Fruit fly (Drosophila melanogaster): ENCODE results near the gene CG44002.

CG44002 gene

dm6 chr2L:3152696-3153613, 17.9 kb downstream of the CG44002 start (continued):
- TF ChIP-seq chm (GFP tag; IDR thresholded peaks at IDR 0.05) (peak; percentile 98), ems (GFP tag; optimal IDR thresholded peaks at IDR 0.05) (peak; percentile 95), ash1 (GFP tag; optimal IDR thresholded peaks at IDR 0.05) (no peak), CG12942 (GFP tag; optimal IDR thresholded peaks at IDR 0.05) (peak; percentile 90), prd (optimal IDR thresholded peaks at IDR 0.05) (no peak), prd (GFP tag; IDR thresholded peaks at IDR 0.05) (peak; percentile 95), Ssrp (tag; optimal IDR thresholded peaks at IDR 0.05) (peak; percentile 96), CG3407 (GFP tag; optimal IDR thresholded peaks at IDR 0.05) (peak; percentile 95), Lhr (GFP tag; optimal IDR thresholded peaks at IDR 0.05) (peak; percentile 92), Abd-B (GFP tag; optimal IDR thresholded peaks at IDR 0.05) (peak; percentile 91), CG7271 (tag; optimal IDR thresholded peaks at IDR 0.05) (peak; percentile 23), CG2129 (GFP tag; IDR thresholded peaks at IDR 0.05; ENCODE audit: partially characterized antibody) (no peak), CG8359 (GFP tag; optimal IDR thresholded peaks at IDR 0.05; ENCODE audit: borderline replicate concordance) (peak; percentile 87), CG10654 (GFP tag; optimal IDR thresholded peaks at IDR 0.05) (peak; percentile 94), Eip74EF (GFP tag; optimal IDR thresholded peaks at IDR 0.05) (peak in 1 of 2 experiments; percentile 91), hth (optimal IDR thresholded peaks at IDR 0.05) (no peak), wor (GFP tag; IDR thresholded peaks at IDR 0.05) (peak; percentile 96), Pdp1 (GFP tag; optimal IDR thresholded peaks at IDR 0.05) (peak; percentile 89 to 91), CG9437 (GFP tag; optimal IDR thresholded peaks at IDR 0.05) (peak; percentile 89), MESR4 (GFP tag; optimal IDR thresholded peaks at IDR 0.05) (peak; percentile 30), az2 (GFP tag; optimal IDR thresholded peaks at IDR 0.05) (peak; percentile 95), NC2α (GFP tag; optimal IDR thresholded peaks at IDR 0.05) (peak; percentile 92), da (GFP tag; optimal IDR thresholded peaks at IDR 0.05) (peak; percentile 88), unpg (GFP tag; optimal IDR thresholded peaks at IDR 0.05) (peak; percentile 94), Meics (GFP tag; optimal IDR thresholded peaks at IDR 0.05) (peak; percentile 72), NFAT (GFP tag; IDR thresholded peaks at IDR 0.05) (peak; percentile 79), CG42726 (GFP tag; IDR thresholded peaks at IDR 0.05; ENCODE audit: partially characterized antibody) (no peak), amos (GFP tag; IDR thresholded peaks at IDR 0.05; ENCODE audit: partially characterized antibody) (no peak), Mrtf (GFP tag; IDR thresholded peaks at IDR 0.05) (peak; percentile 94), Trl (optimal IDR thresholded peaks at IDR 0.05) (no peak), Trl (GFP tag; optimal IDR thresholded peaks at IDR 0.05) (peak; percentile 94), yki (optimal IDR thresholded peaks at IDR 0.05) (no peak), insv (GFP tag; optimal IDR thresholded peaks at IDR 0.05) (peak; percentile 18 to 45), ap (GFP tag; IDR thresholded peaks at IDR 0.05) (peak; percentile 91), NfI (GFP tag; optimal IDR thresholded peaks at IDR 0.05) (peak; percentile 91), CG7786 (GFP tag; optimal IDR thresholded peaks at IDR 0.05) (peak; percentile 92), pan (optimal IDR thresholded peaks at IDR 0.05) (no peak), pan (GFP tag; optimal IDR thresholded peaks at IDR 0.05 in 1 of 2, IDR thresholded peaks at IDR 0.05 in 1 of 2) (peak in 1 of 2 experiments; percentile 92), al (GFP tag; IDR thresholded peaks at IDR 0.05) (peak; percentile 44; the same call in 1 of the 2 replicates), CG10147 (GFP tag; optimal IDR thresholded peaks at IDR 0.05) (peak; percentile 70), Fer3 (tag; optimal IDR thresholded peaks at IDR 0.05) (peak; percentile 85), Doc3 (GFP tag; IDR thresholded peaks at IDR 0.05; ENCODE audit: partially characterized antibody) (no peak), fu2 (GFP tag; optimal IDR thresholded peaks at IDR 0.05) (peak; percentile 71), CG10267 (tag; optimal IDR thresholded peaks at IDR 0.05) (peak; percentile 88), CG13894 (tag; optimal IDR thresholded peaks at IDR 0.05) (no peak), lbe (GFP tag; optimal IDR thresholded peaks at IDR 0.05) (peak; percentile 5), CG10321 (GFP tag; IDR thresholded peaks at IDR 0.05) (peak; percentile 72), H15 (GFP tag; IDR thresholded peaks at IDR 0.05) (peak; percentile 95), CG3847 (GFP tag; IDR thresholded peaks at IDR 0.05) (peak; percentile 82)
